Worm (Caenorhabditis elegans): ENCODE data around the gene hum-6.

DNA sequence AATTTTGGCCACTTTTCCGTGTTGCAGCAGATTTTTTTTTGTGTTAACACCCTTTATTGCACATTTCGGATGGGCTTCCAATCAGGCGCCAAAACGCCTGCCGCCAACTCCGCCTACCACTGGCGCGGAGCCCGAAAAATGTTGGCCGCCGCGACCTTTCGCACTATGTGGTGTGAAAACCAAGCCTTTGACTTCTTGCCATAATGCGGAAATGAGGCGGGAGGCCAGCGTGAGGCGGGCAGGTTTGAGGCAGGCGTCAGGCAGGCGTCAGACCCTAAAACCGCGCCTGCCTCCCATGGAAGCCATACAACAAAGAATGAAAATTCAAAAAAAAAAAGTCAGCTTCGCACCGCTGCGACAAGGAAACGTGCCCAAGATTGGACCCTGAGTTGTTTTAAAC is 14.0 kb downstream of the hum-6 start:
- TF ChIP-seq lsy-2 (tag; optimal IDR thresholded peaks at IDR 0.05): no peak
- TF ChIP-seq unc-120 (tag; optimal IDR thresholded peaks at IDR 0.05; ENCODE audit: poor library complexity, severe bottlenecking): no peak
- no peak for TF ChIP-seq snpc-4 (tag; optimal IDR thresholded peaks at IDR 0.05)
- no peak for TF ChIP-seq zip-8 (tag; optimal IDR thresholded peaks at IDR 0.05)
- TF ChIP-seq bed-3 (GFP tag; optimal IDR thresholded peaks at IDR 0.05): no peak
- TF ChIP-seq ztf-11 (tag; optimal IDR thresholded peaks at IDR 0.05): no peak
- TF ChIP-seq sptf-1 (tag; optimal IDR thresholded peaks at IDR 0.05): no peak
- TF ChIP-seq blmp-1 (tag; optimal IDR thresholded peaks at IDR 0.05): no peak
- no peak for TF ChIP-seq unc-62 (GFP tag; optimal IDR thresholded peaks at IDR 0.05)
- TF ChIP-seq nhr-28 (tag; optimal IDR thresholded peaks at IDR 0.05): no peak
- no peak for TF ChIP-seq elt-3 (tag; optimal IDR thresholded peaks at IDR 0.05)
- TF ChIP-seq nhr-237 (tag; optimal IDR thresholded peaks at IDR 0.05): no peak
- no peak for TF ChIP-seq drap-1 (GFP tag; optimal IDR thresholded peaks at IDR 0.05)
